Fruit fly (Drosophila melanogaster) whole organism, embryonic: ENCODE results near the gene BORCS6.

ENCODE experiments used
- Adf1 ChIP-seq: fragments of 200-800 bp; sonication (Bioruptor generic); IDR thresholded peaks from 2 replicates; pipeline ENCODE4 v1.3.6; 2022; ENCODE audit warnings: missing biosample characterization, missing genetic modification characterization
- CG10565 ChIP-seq: fragments of 200-800 bp; sonication (Bioruptor generic); optimal IDR thresholded peaks from 3 replicates; lab custom pipeline; 2016; ENCODE audit warnings: missing biosample characterization, mild to moderate bottlenecking, missing genetic modification characterization
- CG12769 ChIP-seq: fragments of 200-800 bp; sonication (Bioruptor generic); optimal IDR thresholded peaks from 2 replicates; lab custom pipeline; 2019; ENCODE audit warnings: missing biosample characterization, mild to moderate bottlenecking, missing genetic modification characterization, moderate library complexity
- CG14710 ChIP-seq: fragments of 200-800 bp; sonication (Bioruptor generic); optimal IDR thresholded peaks from 3 replicates; lab custom pipeline; 2019; ENCODE audit warnings: missing biosample characterization, mild to moderate bottlenecking, missing genetic modification characterization, moderate library complexity
- CG16813 ChIP-seq: fragments of 200-800 bp; sonication (Bioruptor generic); IDR thresholded peaks from 3 replicates; pipeline ENCODE4 v1.3.6; 2022; ENCODE audit warnings: missing biosample characterization, missing genetic modification characterization; ENCODE audit not compliant: partially characterized antibody
- CG2875 ChIP-seq: fragments of 200-800 bp; sonication (Bioruptor generic); optimal IDR thresholded peaks from 2 replicates; lab custom pipeline; 2017; ENCODE audit warnings: missing biosample characterization, mild to moderate bottlenecking, missing genetic modification characterization, missing genetic modification reagents
- CG31441 ChIP-seq: fragments of 200-800 bp; sonication (Bioruptor generic); IDR thresholded peaks from 2 replicates; pipeline ENCODE4 v1.3.6; 2022; ENCODE audit warnings: missing biosample characterization, missing genetic modification characterization
- CG4328 ChIP-seq: fragments of 200-800 bp; sonication (Bioruptor generic); optimal IDR thresholded peaks from 3 replicates; lab custom pipeline; 2017; ENCODE audit warnings: missing biosample characterization, missing genetic modification reagents, missing genetic modification characterization
- CG4617 ChIP-seq: fragments of 200-800 bp; sonication (Bioruptor generic); optimal IDR thresholded peaks from 3 replicates; lab custom pipeline; 2016; ENCODE audit warnings: missing biosample characterization, missing genetic modification characterization, borderline replicate concordance
- CG5180 ChIP-seq: fragments of 200-800 bp; sonication (Bioruptor generic); optimal IDR thresholded peaks from 3 replicates; lab custom pipeline; 2017; ENCODE audit warnings: missing biosample characterization, missing genetic modification characterization, mild to moderate bottlenecking, moderate library complexity, missing genetic modification reagents
- CG5953 ChIP-seq: fragments of 200-800 bp; sonication (Bioruptor generic); IDR thresholded peaks from 2 replicates; pipeline ENCODE4 v1.3.6; 2022; ENCODE audit warnings: missing biosample characterization, missing genetic modification characterization
- CG7556 ChIP-seq: fragments of 200-800 bp; sonication (Bioruptor generic); optimal IDR thresholded peaks from 2 replicates; lab custom pipeline; 2017; ENCODE audit warnings: missing biosample characterization, mild to moderate bottlenecking, missing genetic modification characterization
- CG7928 ChIP-seq: fragments of 200-800 bp; sonication (Bioruptor generic); optimal IDR thresholded peaks from 2 replicates; lab custom pipeline; 2017; ENCODE audit warnings: missing biosample characterization, mild to moderate bottlenecking, missing genetic modification characterization
- D ChIP-seq, 2 experiments: fragments of 200-800 bp in 1 of 2; fragments of >200 bp in 1 of 2; sonication (Bioruptor generic) in 1 of 2; optimal IDR thresholded peaks; 2 replicates in 1 of 2; 3 replicates in 1 of 2; lab custom pipeline; 2017; ENCODE audit warnings: mild to moderate bottlenecking in 1 of 2, missing biosample characterization in 1 of 2, missing genetic modification characterization in 1 of 2, missing genetic modification reagents in 1 of 2
- Doc2 ChIP-seq: fragments of 200-800 bp; sonication (Bioruptor generic); IDR thresholded peaks from 2 replicates; pipeline ENCODE4 v1.3.6; 2022; ENCODE audit warnings: missing biosample characterization, missing genetic modification characterization
- Dref ChIP-seq: fragments of 200-800 bp; sonication (Bioruptor generic); IDR thresholded peaks from 2 replicates; pipeline ENCODE4 v1.3.6; 2022; ENCODE audit warnings: missing biosample characterization, missing genetic modification characterization
- E2f1 ChIP-seq: fragments of 200-800 bp; sonication (Bioruptor generic); IDR thresholded peaks from 2 replicates; pipeline ENCODE4 v1.3.6; 2022; ENCODE audit warnings: missing biosample characterization, missing genetic modification characterization
- GATAe ChIP-seq: fragments of 200-800 bp; sonication (Bioruptor generic); conservative IDR thresholded peaks from 2 replicates; pipeline ENCODE4 v1.3.6; 2022; ENCODE audit warnings: missing biosample characterization, missing genetic modification characterization
- HLH4C ChIP-seq: fragments of 200-800 bp; sonication (Bioruptor generic); IDR thresholded peaks from 3 replicates; pipeline ENCODE4 v1.3.6; 2022; ENCODE audit warnings: missing biosample characterization, missing genetic modification characterization; ENCODE audit not compliant: partially characterized antibody
- Myb ChIP-seq: fragments of 200-800 bp; sonication (Bioruptor generic); optimal IDR thresholded peaks from 2 replicates; lab custom pipeline; 2016; ENCODE audit warnings: missing biosample characterization, missing genetic modification characterization
- NFAT ChIP-seq: fragments of 200-800 bp; sonication (Bioruptor generic); IDR thresholded peaks from 2 replicates; pipeline ENCODE4 v1.3.6; 2022; ENCODE audit warnings: missing biosample characterization, missing genetic modification characterization
- PHDP ChIP-seq: fragments of 200-800 bp; sonication (Bioruptor generic); optimal IDR thresholded peaks from 3 replicates; lab custom pipeline; 2018; ENCODE audit warnings: missing biosample characterization, mild to moderate bottlenecking, missing genetic modification characterization, moderate library complexity
- Ptx1 ChIP-seq: fragments of 200-800 bp; sonication (Bioruptor generic); IDR thresholded peaks from 2 replicates; pipeline ENCODE4 v1.3.6; 2022; ENCODE audit warnings: missing biosample characterization, missing genetic modification characterization
- Sox100B ChIP-seq: fragments of 200-800 bp; sonication (Bioruptor generic); optimal IDR thresholded peaks from 3 replicates; lab custom pipeline; 2018; ENCODE audit warnings: missing biosample characterization, mild to moderate bottlenecking, missing genetic modification characterization
- Ssrp ChIP-seq: fragments of 200-800 bp; sonication (Bioruptor generic); optimal IDR thresholded peaks from 2 replicates; lab custom pipeline; 2018; ENCODE audit warnings: missing biosample characterization, mild to moderate bottlenecking, missing genetic modification characterization, moderate library complexity
- Stat92E ChIP-seq, 3 experiments: fragments of >200 bp in 2 of 3; fragments of 200-800 bp in 1 of 3; sonication (Bioruptor generic) in 1 of 3; optimal IDR thresholded peaks; 2 replicates each; lab custom pipeline; 2017 to 2019; ENCODE audit warnings: missing biosample characterization in 3 of 3, missing genetic modification characterization in 3 of 3, mild to moderate bottlenecking in 1 of 3, moderate library complexity in 1 of 3
- ap ChIP-seq: fragments of 200-800 bp; sonication (Bioruptor generic); IDR thresholded peaks from 2 replicates; pipeline ENCODE4 v1.3.6; 2022; ENCODE audit warnings: missing biosample characterization, missing genetic modification characterization
- ash1 ChIP-seq: fragments of 200-800 bp; sonication (Bioruptor generic); optimal IDR thresholded peaks from 2 replicates; lab custom pipeline; 2018; ENCODE audit warnings: missing biosample characterization, mild to moderate bottlenecking, missing genetic modification characterization
- ato ChIP-seq: fragments of 200-800 bp; sonication (Bioruptor generic); IDR thresholded peaks from 2 replicates; pipeline ENCODE4 v1.3.6; 2022; ENCODE audit warnings: missing biosample characterization, missing genetic modification characterization; ENCODE audit not compliant: partially characterized antibody
- cas ChIP-seq: fragments of 200-800 bp; sonication (Bioruptor generic); IDR thresholded peaks from 2 replicates; pipeline ENCODE4 v1.3.6; 2022; ENCODE audit warnings: missing biosample characterization, missing genetic modification characterization
- cato ChIP-seq: fragments of 200-800 bp; sonication (Bioruptor generic); optimal IDR thresholded peaks from 2 replicates; lab custom pipeline; 2016; ENCODE audit warnings: missing biosample characterization, missing genetic modification characterization, borderline replicate concordance
- chinmo ChIP-seq: fragments of 200-800 bp; sonication (Bioruptor generic); IDR thresholded peaks from 4 replicates; pipeline ENCODE4 v1.3.6; 2022; ENCODE audit warnings: missing biosample characterization, missing genetic modification characterization; ENCODE audit not compliant: partially characterized antibody
- da ChIP-seq: fragments of 200-800 bp; sonication (Bioruptor generic); optimal IDR thresholded peaks from 2 replicates; lab custom pipeline; 2016; ENCODE audit warnings: missing biosample characterization, missing genetic modification characterization
- dysf ChIP-seq: fragments of 200-800 bp; sonication (Bioruptor generic); IDR thresholded peaks from 3 replicates; pipeline ENCODE4 v1.3.6; 2022; ENCODE audit warnings: missing biosample characterization, missing genetic modification characterization
- eve ChIP-seq, 2 experiments: fragments of >200 bp; optimal IDR thresholded peaks; 2 replicates each; lab custom pipeline; 2017; ENCODE audit warnings: missing biosample characterization in 2 of 2, missing genetic modification characterization in 2 of 2
- gce ChIP-seq: fragments of 200-800 bp; sonication (Bioruptor generic); IDR thresholded peaks from 3 replicates; pipeline ENCODE4 v1.3.6; 2022; ENCODE audit warnings: missing biosample characterization, missing genetic modification characterization
- gfzf ChIP-seq: fragments of 200-800 bp; sonication (Bioruptor generic); optimal IDR thresholded peaks from 2 replicates; lab custom pipeline; 2016; ENCODE audit warnings: missing biosample characterization, mild to moderate bottlenecking, missing genetic modification characterization, moderate library complexity
- grau ChIP-seq: fragments of 200-800 bp; optimal IDR thresholded peaks from 3 replicates; lab custom pipeline; 2019; ENCODE audit warnings: missing biosample characterization, mild to moderate bottlenecking, missing genetic modification characterization, moderate library complexity
- her ChIP-seq: fragments of 200-800 bp; sonication (Bioruptor generic); optimal IDR thresholded peaks from 2 replicates; lab custom pipeline; 2016; ENCODE audit warnings: missing biosample characterization, missing genetic modification characterization
- hth ChIP-seq: fragments of >200 bp; optimal IDR thresholded peaks from 2 replicates; lab custom pipeline; 2017; ENCODE audit warnings: inconsistent platforms
- inv ChIP-seq: fragments of 200-800 bp; sonication (Bioruptor generic); IDR thresholded peaks from 2 replicates; pipeline ENCODE4 v1.3.6; 2022; ENCODE audit warnings: missing biosample characterization, missing genetic modification characterization; ENCODE audit not compliant: partially characterized antibody
- ranshi ChIP-seq: fragments of 200-800 bp; sonication (Bioruptor generic); IDR thresholded peaks from 2 replicates; pipeline ENCODE4 v1.3.6; 2022; ENCODE audit warnings: missing biosample characterization, missing genetic modification characterization
- rib ChIP-seq: fragments of 200-800 bp; sonication (Bioruptor generic); IDR thresholded peaks from 2 replicates; pipeline ENCODE4 v1.3.6; 2022; ENCODE audit warnings: missing biosample characterization, missing genetic modification characterization
- row ChIP-seq: fragments of 200-800 bp; sonication (Bioruptor generic); IDR thresholded peaks from 3 replicates; pipeline ENCODE4 v1.3.6; 2022; ENCODE audit warnings: missing biosample characterization, missing genetic modification characterization
- salm ChIP-seq: fragments of 200-800 bp; sonication (Bioruptor generic); optimal IDR thresholded peaks from 2 replicates; lab custom pipeline; 2018; ENCODE audit warnings: missing biosample characterization, mild to moderate bottlenecking, missing genetic modification characterization
- sd ChIP-seq: fragments of 200-800 bp; sonication (Bioruptor generic); optimal IDR thresholded peaks from 3 replicates; lab custom pipeline; 2018; ENCODE audit warnings: missing biosample characterization, mild to moderate bottlenecking, missing genetic modification characterization, moderate library complexity
- shn ChIP-seq: fragments of 200-800 bp; sonication (Bioruptor generic); optimal IDR thresholded peaks from 3 replicates; lab custom pipeline; 2016; ENCODE audit warnings: missing biosample characterization, missing genetic modification characterization
- yki ChIP-seq: fragments of >200 bp; optimal IDR thresholded peaks from 3 replicates; lab custom pipeline; 2018
- z ChIP-seq: fragments of 200-800 bp; sonication (Bioruptor generic); IDR thresholded peaks from 3 replicates; pipeline ENCODE4 v1.3.6; 2022; ENCODE audit warnings: missing biosample characterization, missing genetic modification characterization
- zfh1 ChIP-seq: fragments of 200-800 bp; sonication (Bioruptor generic); IDR thresholded peaks from 3 replicates; pipeline ENCODE4 v1.3.6; 2022; ENCODE audit warnings: missing biosample characterization, missing genetic modification characterization

BORCS6 gene

DNA sequence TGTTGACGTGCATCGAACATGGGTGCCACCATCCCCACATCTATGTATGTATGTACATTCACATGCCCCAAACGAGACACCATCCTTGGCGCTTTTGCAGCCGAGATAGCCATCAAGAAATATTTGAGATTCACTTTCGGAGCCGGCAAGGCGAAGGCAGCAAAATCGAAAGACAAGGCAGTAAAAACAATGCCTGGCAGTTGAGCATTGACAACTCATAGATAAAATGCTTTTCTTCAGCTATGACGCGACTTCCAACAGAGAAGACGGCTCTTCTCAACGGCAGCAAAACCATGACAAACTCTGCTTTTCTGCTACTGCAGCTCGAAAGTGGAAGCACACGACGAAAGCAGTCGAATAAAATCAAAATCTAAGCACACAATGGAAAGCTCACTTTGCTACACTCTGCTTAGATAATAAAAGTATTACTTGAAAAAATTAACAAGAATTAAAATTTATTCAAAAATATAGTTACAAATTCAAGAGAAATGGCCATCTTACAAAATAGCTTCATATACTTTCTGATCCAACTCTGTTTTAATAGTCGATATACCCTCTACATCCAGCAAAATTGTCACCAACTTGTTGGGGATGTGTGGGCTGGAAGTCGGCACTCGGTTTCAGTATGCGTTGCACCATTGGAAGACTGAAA, 23.6 kb upstream of the BORCS6 start (continued):
- TF ChIP-seq Dref, result no peak
- TF ChIP-seq inv, result no peak
- TF ChIP-seq HLH4C (GFP tag; lab: Robert Waterston, UW), result no peak
- no peak for TF ChIP-seq CG7928 (GFP tag; lab: Kevin White, UChicago)
- TF ChIP-seq CG4617 (GFP tag; lab: Kevin White, UChicago), result no peak
- peak; percentile 52 for TF ChIP-seq Sox100B
- no peak for TF ChIP-seq ato (GFP tag; lab: Robert Waterston, UW)
- no peak for TF ChIP-seq CG4328 (GFP tag; lab: Kevin White, UChicago)
- TF ChIP-seq z (GFP tag; lab: Robert Waterston, UW), result no peak
- TF ChIP-seq grau (tag; lab: Kevin White, UChicago), result peak; percentile 14
- peak; percentile 5 for TF ChIP-seq CG7556 (GFP tag; lab: Kevin White, UChicago)
- TF ChIP-seq yki (lab: Kevin White, UChicago), result no peak
- TF ChIP-seq PHDP (tag; lab: Kevin White, UChicago), result no peak
- TF ChIP-seq shn, result no peak
- no peak for TF ChIP-seq GATAe (GFP tag; lab: Robert Waterston, UW)
- peak; percentile 39; the same call in 1 of the 2 replicates for TF ChIP-seq E2f1 (GFP tag; lab: Robert Waterston, UW)
- peak; percentile 71 for TF ChIP-seq CG31441 (GFP tag; lab: Robert Waterston, UW)
- TF ChIP-seq NFAT, result no peak
- peak; percentile 50; the same call in 1 of the 3 replicates for TF ChIP-seq dysf
- TF ChIP-seq sd (tag; lab: Kevin White, UChicago), result no peak
- no peak for TF ChIP-seq gfzf (GFP tag; lab: Kevin White, UChicago)
- TF ChIP-seq CG16813 (GFP tag; lab: Robert Waterston, UW), result no peak
- TF ChIP-seq Doc2 (GFP tag; lab: Robert Waterston, UW), result no peak
- no peak for TF ChIP-seq Stat92E (GFP tag; optimal IDR thresholded peaks at IDR 0.05; lab: Kevin White, UChicago)
- no peak for TF ChIP-seq chinmo (GFP tag; lab: Robert Waterston, UW)
- TF ChIP-seq Ssrp (tag; lab: Kevin White, UChicago), result peak; percentile 49
- no peak for TF ChIP-seq ash1
- TF ChIP-seq gce (GFP tag; lab: Robert Waterston, UW), result no peak
- TF ChIP-seq CG12769 (tag; lab: Kevin White, UChicago), result no peak
- TF ChIP-seq ranshi (GFP tag; lab: Robert Waterston, UW), result 0 out of 2 replicates have a peak, but pooled peaks have one; percentile 31
- peak; percentile 65 for TF ChIP-seq CG5953 (GFP tag; lab: Robert Waterston, UW)
- no peak for TF ChIP-seq Myb
- TF ChIP-seq Ptx1 (GFP tag; lab: Robert Waterston, UW), result peak; percentile 59
- peak; percentile 34 for TF ChIP-seq CG14710 (tag; lab: Kevin White, UChicago)
- no peak for TF ChIP-seq cato
- peak in 1 of 2 experiments; percentile 55 for TF ChIP-seq eve (GFP tag; optimal IDR thresholded peaks at IDR 0.05; lab: Kevin White, UChicago)
- no peak for TF ChIP-seq CG2875
- TF ChIP-seq da (GFP tag; lab: Kevin White, UChicago), result no peak
- no peak for TF ChIP-seq salm (tag; lab: Kevin White, UChicago)
- TF ChIP-seq rib, result no peak
- peak; percentile 72 for TF ChIP-seq zfh1 (GFP tag; lab: Robert Waterston, UW)
- TF ChIP-seq CG5180, result peak; percentile 41
- TF ChIP-seq row (GFP tag; lab: Robert Waterston, UW), result peak; percentile 54
- TF ChIP-seq D (optimal IDR thresholded peaks at IDR 0.05; lab: Kevin White, UChicago), result no peak
- TF ChIP-seq D (GFP tag; optimal IDR thresholded peaks at IDR 0.05; lab: Kevin White, UChicago), result peak; percentile 27
- no peak for TF ChIP-seq hth
- no peak for TF ChIP-seq Adf1 (GFP tag; lab: Robert Waterston, UW)
- TF ChIP-seq cas (GFP tag; lab: Robert Waterston, UW), result no peak
- no peak for TF ChIP-seq CG10565
- TF ChIP-seq her (GFP tag; lab: Kevin White, UChicago), result no peak
- no peak for TF ChIP-seq ap (GFP tag; lab: Robert Waterston, UW)
